Fruit fly (Drosophila melanogaster) whole organism, prepupa: ENCODE data around the gene Hydr2.

ENCODE experiments used
- CG10669 ChIP-seq: fragments of 200-800 bp; sonication (Bioruptor generic); optimal IDR thresholded peaks from 3 replicates; lab custom pipeline; 2018; ENCODE audit warnings: missing biosample characterization, mild to moderate bottlenecking, missing genetic modification characterization, moderate library complexity
- CG11294 ChIP-seq: fragments of 200-800 bp; sonication (Bioruptor generic); IDR thresholded peaks from 2 replicates; pipeline ENCODE4 v1.3.6; 2022; ENCODE audit warnings: missing biosample characterization, missing genetic modification characterization
- CG11762 ChIP-seq: fragments of 200-800 bp; sonication (Bioruptor generic); optimal IDR thresholded peaks from 3 replicates; lab custom pipeline; 2016; ENCODE audit warnings: missing biosample characterization, missing genetic modification characterization; ENCODE audit not compliant: insufficient read depth
- CG11902 ChIP-seq: fragments of 200-800 bp; sonication (Bioruptor generic); optimal IDR thresholded peaks from 3 replicates; lab custom pipeline; 2016; ENCODE audit warnings: missing biosample characterization, missing genetic modification characterization
- CG15336 ChIP-seq: fragments of 200-800 bp; sonication (Bioruptor generic); IDR thresholded peaks from 2 replicates; pipeline ENCODE4 v1.3.6; 2022; ENCODE audit warnings: missing biosample characterization, missing genetic modification characterization
- CG1621 ChIP-seq: fragments of 200-800 bp; sonication (Bioruptor generic); optimal IDR thresholded peaks from 3 replicates; lab custom pipeline; 2018; ENCODE audit warnings: missing biosample characterization, mild to moderate bottlenecking, missing genetic modification characterization
- CG16779 ChIP-seq: fragments of 200-800 bp; sonication (Bioruptor generic); optimal IDR thresholded peaks from 3 replicates; lab custom pipeline; 2017; ENCODE audit warnings: missing biosample characterization, mild to moderate bottlenecking, missing genetic modification characterization
- CG3032 ChIP-seq: fragments of 200-800 bp; optimal IDR thresholded peaks from 2 replicates; lab custom pipeline; 2019; ENCODE audit warnings: missing biosample characterization, mild to moderate bottlenecking, missing genetic modification characterization, moderate library complexity
- CG32006 ChIP-seq: fragments of 200-800 bp; sonication (Bioruptor generic); optimal IDR thresholded peaks from 3 replicates; lab custom pipeline; 2017; ENCODE audit warnings: missing biosample characterization, mild to moderate bottlenecking, missing genetic modification characterization
- CG34406 ChIP-seq: fragments of 200-800 bp; sonication (Bioruptor generic); optimal IDR thresholded peaks from 3 replicates; lab custom pipeline; 2016; ENCODE audit warnings: missing biosample characterization, missing genetic modification characterization
- CG6276 ChIP-seq: fragments of 200-800 bp; sonication (Bioruptor generic); optimal IDR thresholded peaks from 2 replicates; lab custom pipeline; 2017; ENCODE audit warnings: missing biosample characterization, mild to moderate bottlenecking, missing genetic modification characterization
- CG6808 ChIP-seq: fragments of 200-800 bp; sonication (Bioruptor generic); optimal IDR thresholded peaks from 3 replicates; lab custom pipeline; 2017; ENCODE audit warnings: missing biosample characterization, missing genetic modification characterization, mild to moderate bottlenecking, moderate library complexity, missing genetic modification reagents
- CG7368 ChIP-seq: fragments of 200-800 bp; sonication (Bioruptor generic); optimal IDR thresholded peaks from 3 replicates; lab custom pipeline; 2016; ENCODE audit warnings: missing biosample characterization, missing genetic modification characterization
- CG8319 ChIP-seq: fragments of 200-800 bp; sonication (Bioruptor generic); optimal IDR thresholded peaks from 3 replicates; lab custom pipeline; 2016; ENCODE audit warnings: missing biosample characterization, missing genetic modification characterization
- CG9139 ChIP-seq: fragments of 200-800 bp; sonication (Bioruptor generic); optimal IDR thresholded peaks from 3 replicates; lab custom pipeline; 2017; ENCODE audit warnings: missing biosample characterization, mild to moderate bottlenecking, missing genetic modification characterization
- Eip75B ChIP-seq: fragments of 200-800 bp; sonication (Bioruptor generic); optimal IDR thresholded peaks from 3 replicates; lab custom pipeline; 2016; ENCODE audit warnings: missing biosample characterization, missing genetic modification characterization
- Eip93F ChIP-seq: fragments of 200-800 bp; sonication (Bioruptor generic); optimal IDR thresholded peaks from 2 replicates; lab custom pipeline; 2016; ENCODE audit warnings: missing biosample characterization, mild to moderate bottlenecking, missing genetic modification characterization
- Ets21C ChIP-seq: fragments of 200-800 bp; sonication (Bioruptor generic); optimal IDR thresholded peaks from 3 replicates; lab custom pipeline; 2016; ENCODE audit warnings: missing biosample characterization, missing genetic modification characterization
- Gug ChIP-seq: fragments of 200-800 bp; sonication (Bioruptor generic); IDR thresholded peaks from 2 replicates; pipeline ENCODE4 v1.3.6; 2022; ENCODE audit warnings: missing biosample characterization, missing genetic modification characterization
- Hr38 ChIP-seq: sonication (Bioruptor generic); optimal IDR thresholded peaks from 2 replicates; lab custom pipeline; 2016; ENCODE audit warnings: missing biosample characterization, missing genetic modification characterization
- Hr39 ChIP-seq: fragments of 200-800 bp; sonication (Bioruptor generic); optimal IDR thresholded peaks from 2 replicates; lab custom pipeline; 2016; ENCODE audit warnings: missing biosample characterization, missing genetic modification characterization
- Met ChIP-seq: fragments of 200-800 bp; sonication (Bioruptor generic); optimal IDR thresholded peaks from 3 replicates; lab custom pipeline; 2016; ENCODE audit warnings: missing biosample characterization, missing genetic modification characterization
- OdsH ChIP-seq: fragments of 200-800 bp; sonication (Bioruptor generic); optimal IDR thresholded peaks from 3 replicates; lab custom pipeline; 2016; ENCODE audit warnings: missing biosample characterization, missing genetic modification characterization
- Smox ChIP-seq: fragments of 200-800 bp; sonication (Bioruptor generic); optimal IDR thresholded peaks from 3 replicates; lab custom pipeline; 2016; ENCODE audit warnings: missing biosample characterization, missing genetic modification characterization
- Sox102F ChIP-seq: fragments of 200-800 bp; sonication (Bioruptor generic); optimal IDR thresholded peaks from 2 replicates; lab custom pipeline; 2016; ENCODE audit warnings: missing biosample characterization, mild to moderate bottlenecking, missing genetic modification characterization
- Sox14 ChIP-seq: fragments of 200-800 bp; sonication (Bioruptor generic); optimal IDR thresholded peaks from 3 replicates; lab custom pipeline; 2016; ENCODE audit warnings: missing biosample characterization, missing genetic modification characterization
- Sox15 ChIP-seq: fragments of 200-800 bp; sonication (Bioruptor generic); optimal IDR thresholded peaks from 3 replicates; lab custom pipeline; 2016; ENCODE audit warnings: missing biosample characterization, missing genetic modification characterization
- achi ChIP-seq: fragments of 200-800 bp; sonication (Bioruptor generic); optimal IDR thresholded peaks from 3 replicates; lab custom pipeline; 2016; ENCODE audit warnings: missing biosample characterization, missing genetic modification characterization
- acj6 ChIP-seq: fragments of 200-800 bp; sonication (Bioruptor generic); optimal IDR thresholded peaks from 3 replicates; lab custom pipeline; 2016; ENCODE audit warnings: missing biosample characterization, missing genetic modification characterization
- cyc ChIP-seq: fragments of 200-800 bp; sonication (Bioruptor generic); optimal IDR thresholded peaks from 3 replicates; lab custom pipeline; 2016; ENCODE audit warnings: missing biosample characterization, missing genetic modification characterization
- dsx ChIP-seq: fragments of 200-800 bp; optimal IDR thresholded peaks from 3 replicates; lab custom pipeline; 2019; ENCODE audit warnings: missing biosample characterization, mild to moderate bottlenecking, missing genetic modification characterization, moderate library complexity; ENCODE audit not compliant: poor library complexity, severe bottlenecking
- fd59A ChIP-seq: fragments of 200-800 bp; sonication (Bioruptor generic); optimal IDR thresholded peaks from 2 replicates; lab custom pipeline; 2017; ENCODE audit warnings: missing biosample characterization, mild to moderate bottlenecking, missing genetic modification characterization, missing genetic modification reagents
- fd85E ChIP-seq: fragments of 200-800 bp; sonication (Bioruptor generic); optimal IDR thresholded peaks from 3 replicates; lab custom pipeline; 2016; ENCODE audit warnings: missing biosample characterization, missing genetic modification characterization
- lz ChIP-seq: fragments of 200-800 bp; sonication (Bioruptor generic); optimal IDR thresholded peaks from 3 replicates; lab custom pipeline; 2016; ENCODE audit warnings: missing biosample characterization, missing genetic modification characterization
- salr ChIP-seq, 2 experiments: fragments of 200-800 bp; sonication (Bioruptor generic); optimal IDR thresholded peaks; 3 replicates each; lab custom pipeline; 2016 to 2018; ENCODE audit warnings: missing biosample characterization in 2 of 2, missing genetic modification characterization in 2 of 2, mild to moderate bottlenecking in 1 of 2
- topi ChIP-seq: fragments of 200-800 bp; sonication (Bioruptor generic); optimal IDR thresholded peaks from 3 replicates; lab custom pipeline; 2016; ENCODE audit warnings: missing biosample characterization, missing genetic modification characterization
- vri ChIP-seq: fragments of 200-800 bp; sonication (Bioruptor generic); optimal IDR thresholded peaks from 3 replicates; lab custom pipeline; 2016; ENCODE audit warnings: missing biosample characterization, mild to moderate bottlenecking, missing genetic modification characterization

Gene Hydr2

dm6 chr2L:3124500-3124977, 38.9 kb upstream of the Hydr2 start (continued):
- TF ChIP-seq vri (GFP tag; lab: Kevin White, UChicago) (no peak), CG9139 (GFP tag; lab: Kevin White, UChicago) (no peak)

- TF ChIP-seq CG10669 (GFP tag; lab: Kevin White, UChicago) (no peak), CG32006 (GFP tag; lab: Kevin White, UChicago) (no peak), Sox15 (no peak), CG34406 (no peak), Sox14 (GFP tag; lab: Kevin White, UChicago) (no peak), CG15336 (GFP tag; lab: Robert Waterston, UW) (no peak), Met (GFP tag; lab: Kevin White, UChicago) (no peak), CG7368 (no peak), CG3032 (no peak), vri (GFP tag; lab: Kevin White, UChicago) (no peak), OdsH (GFP tag; lab: Kevin White, UChicago) (no peak), Eip93F (GFP tag; lab: Kevin White, UChicago) (no peak), CG11762 (GFP tag; lab: Kevin White, UChicago) (no peak), fd85E (GFP tag; lab: Kevin White, UChicago) (no peak), Smox (no peak), CG11294 (GFP tag; lab: Robert Waterston, UW) (no peak), lz (GFP tag; lab: Kevin White, UChicago) (no peak), Gug (no peak)
- TF ChIP-seq, all 60 proteins: peak for 0
Observed at dm6 chr2L:3127813-3128212, 35.6 kb upstream of the Hydr2 start.

DNA sequence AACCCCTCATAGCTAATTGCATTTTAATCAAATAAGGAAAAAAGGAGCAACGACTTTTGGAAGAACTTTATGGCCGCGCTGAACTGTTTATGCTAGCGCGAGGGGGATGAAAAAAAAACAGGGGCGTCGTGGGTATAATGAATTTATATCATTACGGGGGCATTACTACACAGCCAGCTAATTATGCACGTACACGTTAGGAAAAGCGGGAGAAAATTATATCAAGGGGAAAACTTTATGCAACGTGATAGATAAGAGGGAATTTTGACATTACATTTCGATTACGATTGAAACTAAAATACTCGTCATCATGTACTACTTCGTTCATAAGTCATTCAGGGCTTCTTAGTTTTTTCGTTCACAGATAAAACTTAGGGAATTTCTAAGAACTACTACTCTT, 35.1 kb upstream of the Hydr2 start, which contains the start of gene CG15403:
Gene CG15403, plus strand, starts transcription at position 301 of the 400 bp plus-strand sequence.
- no peak for TF ChIP-seq CG6276
- TF ChIP-seq fd59A = no peak
- no peak for TF ChIP-seq Gug
- TF ChIP-seq salr (GFP tag; optimal IDR thresholded peaks at IDR 0.05; lab: Kevin White, UChicago) = no peak
- TF ChIP-seq CG8319 = no peak
- no peak for TF ChIP-seq topi (GFP tag; lab: Kevin White, UChicago)

DNA sequence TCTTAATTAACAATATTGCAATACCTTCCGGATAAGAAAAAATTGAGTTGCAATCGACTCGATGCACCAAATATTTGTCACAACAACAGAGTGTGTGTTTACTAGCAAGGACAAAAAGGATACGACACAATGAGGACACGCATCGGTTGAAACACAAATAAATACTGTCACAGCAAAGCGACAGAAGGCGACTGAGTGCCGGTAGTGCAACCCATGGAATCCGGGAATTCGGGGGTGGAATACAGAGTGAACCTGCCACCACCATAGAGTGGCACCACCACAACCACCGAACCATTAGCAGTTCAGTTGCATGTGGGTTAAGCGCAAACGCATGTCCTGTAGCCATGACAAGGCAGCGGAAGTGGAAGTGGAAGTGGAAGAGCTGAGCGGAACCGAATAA, 33.0 kb upstream of the Hydr2 start:
- TF ChIP-seq cyc (GFP tag; lab: Kevin White, UChicago) = no peak
- no peak for TF ChIP-seq Eip75B
- TF ChIP-seq CG11902 (GFP tag; lab: Kevin White, UChicago) = no peak
- TF ChIP-seq CG11762 (GFP tag; lab: Kevin White, UChicago) = no peak
- no peak for TF ChIP-seq CG1621 (tag; lab: Kevin White, UChicago)
- TF ChIP-seq CG32006 (GFP tag; lab: Kevin White, UChicago) = no peak
- no peak for TF ChIP-seq Hr38 (GFP tag; lab: Kevin White, UChicago)
- no peak for TF ChIP-seq dsx (GFP tag; lab: Kevin White, UChicago)
- TF ChIP-seq CG16779 (tag; lab: Kevin White, UChicago) = no peak
- TF ChIP-seq CG6808 (GFP tag; lab: Kevin White, UChicago) = no peak
- no peak for TF ChIP-seq Sox102F (GFP tag; lab: Kevin White, UChicago)
- TF ChIP-seq achi (GFP tag; lab: Kevin White, UChicago) = no peak
- no peak for TF ChIP-seq Gug
- TF ChIP-seq Eip93F (GFP tag; lab: Kevin White, UChicago) = no peak
- TF ChIP-seq Ets21C (GFP tag; lab: Kevin White, UChicago) = no peak
- TF ChIP-seq Sox14 (GFP tag; lab: Kevin White, UChicago) = no peak
- no peak for TF ChIP-seq Met (GFP tag; lab: Kevin White, UChicago)
- no peak for TF ChIP-seq Hr39 (GFP tag; lab: Kevin White, UChicago)
- no peak for TF ChIP-seq acj6 (GFP tag; lab: Kevin White, UChicago)
